Worm (Caenorhabditis elegans) whole organism, midembryonic: Measurements from ENCODE around the gene bli-1.

ENCODE experiments used
- med-1 ChIP-seq: sonication (generic microtip); optimal IDR thresholded peaks from 2 replicates; lab custom pipeline; 2017; ENCODE audit warnings: missing genetic modification characterization, mild to moderate bottlenecking, missing compliant biosample characterization, antibody characterized with exemption, missing genetic modification reagents; ENCODE audit not compliant: insufficient read depth
- ztf-29 ChIP-seq: fragments of 200-800 bp; sonication (Bioruptor generic); IDR thresholded peaks from 2 replicates; pipeline ENCODE4 v1.3.6; 2022; ENCODE audit warnings: missing genetic modification reagents, missing genetic modification characterization, missing compliant biosample characterization

DNA sequence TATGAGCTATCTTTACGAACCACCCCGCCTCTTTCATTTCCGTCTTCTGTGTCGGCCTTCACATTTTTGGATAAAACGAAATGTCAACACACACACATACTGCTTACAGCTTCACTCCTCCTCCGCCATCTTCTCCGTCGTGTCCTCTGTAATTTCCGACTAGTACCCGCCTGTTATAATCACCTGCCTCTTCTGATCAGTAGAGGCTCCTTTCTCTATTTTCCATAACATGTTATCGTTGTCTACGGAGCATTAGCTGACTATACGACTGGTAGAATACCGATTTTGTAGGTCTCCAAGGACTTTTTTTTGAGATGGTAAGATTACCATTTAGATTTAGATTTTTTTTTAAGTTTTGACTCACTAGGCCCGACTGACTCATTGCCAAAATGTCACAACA, 23.8 kb upstream of the bli-1 start:
- TF ChIP-seq med-1 (GFP tag; lab: Kevin White, UChicago) (no peak), ztf-29 (GFP tag; lab: Robert Waterston, UW) (no peak)
